Fruit fly (Drosophila melanogaster): ENCODE measurements around the gene mfr.
A peak's percentile ranks its signal among the peaks of the same experiment; 100 is the strongest.

mfr gene

DNA sequence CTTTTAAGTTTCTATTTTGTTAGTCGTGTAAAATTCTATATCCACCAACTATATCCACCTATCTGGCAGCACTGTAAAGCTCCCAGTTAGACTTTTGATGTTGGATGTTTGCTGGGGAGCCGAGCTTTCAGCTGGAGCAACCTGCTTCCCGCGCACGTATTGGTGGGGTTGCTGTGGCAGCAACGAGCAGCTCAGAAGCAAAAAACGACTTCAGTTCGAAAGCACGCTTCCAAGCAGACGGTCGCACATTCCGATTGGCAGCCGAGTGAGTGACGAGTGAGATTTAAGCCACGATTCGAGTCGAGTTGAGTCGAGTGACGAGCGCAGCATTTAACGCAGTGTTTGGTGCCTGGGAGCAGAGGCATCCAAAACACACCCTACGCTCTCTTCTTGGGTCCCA, at the start of gene mfr, which contains the start of gene Tsp66E:
mfr (minus strand) TSS at position 340 of the 400 bp plus-strand sequence.
Tsp66E (plus strand) TSS at position 168 of the 400 bp plus-strand sequence.
- peak; percentile 35 for TF ChIP-seq br (GFP tag; optimal IDR thresholded peaks at IDR 0.05)
- peak; percentile 13 for TF ChIP-seq rgr (GFP tag; optimal IDR thresholded peaks at IDR 0.05)
- peak; percentile 1 for TF ChIP-seq woc (GFP tag; optimal IDR thresholded peaks at IDR 0.05)
- no peak for TF ChIP-seq OdsH (GFP tag; optimal IDR thresholded peaks at IDR 0.05)
- TF ChIP-seq dl (GFP tag; optimal IDR thresholded peaks at IDR 0.05; ENCODE audit: insufficient read depth in 1 of 2, partially characterized antibody in 2 of 2): peak in 1 of 2 experiments; percentile 30
- TF ChIP-seq ey (GFP tag; optimal IDR thresholded peaks at IDR 0.05): peak; percentile 0
- TF ChIP-seq fru (GFP tag; optimal IDR thresholded peaks at IDR 0.05): peak; percentile 39
- peak; percentile 39 for TF ChIP-seq Vsx2 (GFP tag; optimal IDR thresholded peaks at IDR 0.05; ENCODE audit: partially characterized antibody)
- no peak for TF ChIP-seq usp (GFP tag; optimal IDR thresholded peaks at IDR 0.05)
- peak; percentile 40 for TF ChIP-seq h (GFP tag; optimal IDR thresholded peaks at IDR 0.05)
- TF ChIP-seq HLH106 (tag; optimal IDR thresholded peaks at IDR 0.05): no peak
- TF ChIP-seq Jra (GFP tag; optimal IDR thresholded peaks at IDR 0.05): peak; percentile 26
- TF ChIP-seq Dif (GFP tag; optimal IDR thresholded peaks at IDR 0.05; ENCODE audit: partially characterized antibody): peak; percentile 62

- TF ChIP-seq Abd-B (GFP tag; optimal IDR thresholded peaks at IDR 0.05): no peak
- TF ChIP-seq Mio (GFP tag; optimal IDR thresholded peaks at IDR 0.05): no peak
- TF ChIP-seq CG32264 (GFP tag; optimal IDR thresholded peaks at IDR 0.05): no peak
- TF ChIP-seq Dif (GFP tag; optimal IDR thresholded peaks at IDR 0.05; ENCODE audit: partially characterized antibody): no peak
- no peak for TF ChIP-seq N (GFP tag; optimal IDR thresholded peaks at IDR 0.05)
- TF ChIP-seq Hnf4 (GFP tag; optimal IDR thresholded peaks at IDR 0.05): no peak
- TF ChIP-seq lola (GFP tag; optimal IDR thresholded peaks at IDR 0.05): no peak
- TF ChIP-seq Dfd (GFP tag; optimal IDR thresholded peaks at IDR 0.05): no peak
These were observed 46.1 kb upstream of the mfr start, which contains the start of gene CG13313 for dm6 chr3L:8958557-8958956. Gene CG13313 (plus strand): TSS chr3L:8958857.

- TF ChIP-seq Sp1 (GFP tag; optimal IDR thresholded peaks at IDR 0.05): no peak
- no peak for TF ChIP-seq usp (GFP tag; optimal IDR thresholded peaks at IDR 0.05)
- TF ChIP-seq dmrt93B (GFP tag; optimal IDR thresholded peaks at IDR 0.05): no peak
- TF ChIP-seq CG32264 (GFP tag; optimal IDR thresholded peaks at IDR 0.05): no peak
- no peak for TF ChIP-seq Dfd (GFP tag; optimal IDR thresholded peaks at IDR 0.05)
- no peak for TF ChIP-seq foxo (GFP tag; optimal IDR thresholded peaks at IDR 0.05)
- no peak for TF ChIP-seq HLH106 (tag; optimal IDR thresholded peaks at IDR 0.05)
- TF ChIP-seq lola (GFP tag; optimal IDR thresholded peaks at IDR 0.05): no peak
- TF ChIP-seq Hnf4 (GFP tag; optimal IDR thresholded peaks at IDR 0.05): no peak
- no peak for TF ChIP-seq sv (GFP tag; optimal IDR thresholded peaks at IDR 0.05)
- TF ChIP-seq GATAd (GFP tag; optimal IDR thresholded peaks at IDR 0.05): no peak
- TF ChIP-seq br (GFP tag; optimal IDR thresholded peaks at IDR 0.05): no peak
- no peak for TF ChIP-seq psq (GFP tag; optimal IDR thresholded peaks at IDR 0.05)
- TF ChIP-seq dsf (GFP tag; optimal IDR thresholded peaks at IDR 0.05; ENCODE audit: borderline replicate concordance): no peak
- no peak for TF ChIP-seq pan (optimal IDR thresholded peaks at IDR 0.05)
- no peak for TF ChIP-seq Mio (GFP tag; optimal IDR thresholded peaks at IDR 0.05)
These were observed 44.2 kb upstream of the mfr start, which contains the start of gene mRpL12 for dm6 chr3L:8956669-8957068. Gene mRpL12 (plus strand): TSS chr3L:8956791.

DNA sequence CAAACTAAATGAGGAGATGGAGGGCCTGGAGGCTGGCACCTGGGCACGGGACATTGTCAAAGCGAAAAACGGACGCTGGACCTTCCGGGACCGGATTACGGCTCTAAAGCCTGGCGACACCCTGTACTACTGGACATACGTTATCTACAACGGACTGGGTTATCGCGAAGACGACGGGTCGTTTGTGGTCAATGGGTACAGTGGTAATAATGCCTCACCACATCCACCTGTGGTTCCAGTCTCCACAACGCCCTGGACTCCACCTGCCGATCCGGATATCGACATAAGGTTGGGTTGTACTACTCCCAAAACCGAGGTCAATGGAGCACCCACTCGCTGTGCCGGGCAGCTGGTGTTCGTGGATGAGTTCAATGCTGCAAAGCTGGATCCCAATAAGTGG, 42.7 kb upstream of the mfr start:
- TF ChIP-seq Myc (optimal IDR thresholded peaks at IDR 0.05) (no peak), Rel (GFP tag; optimal IDR thresholded peaks at IDR 0.05) (no peak), Rel (tag; optimal IDR thresholded peaks at IDR 0.05) (no peak), Hr83 (GFP tag; optimal IDR thresholded peaks at IDR 0.05; ENCODE audit: poor library complexity, severe bottlenecking) (no peak), dl (GFP tag; optimal IDR thresholded peaks at IDR 0.05; ENCODE audit: insufficient read depth in 1 of 2, partially characterized antibody in 2 of 2) (no peak), h (GFP tag; optimal IDR thresholded peaks at IDR 0.05) (no peak), brk (GFP tag; optimal IDR thresholded peaks at IDR 0.05) (no peak), Vsx2 (GFP tag; optimal IDR thresholded peaks at IDR 0.05; ENCODE audit: partially characterized antibody) (no peak), usp (GFP tag; optimal IDR thresholded peaks at IDR 0.05) (no peak), Sp1 (GFP tag; optimal IDR thresholded peaks at IDR 0.05) (no peak), rgr (GFP tag; optimal IDR thresholded peaks at IDR 0.05) (no peak)

dm6 chr3L:8954648-8955033, 42.2 kb upstream of the mfr start, which contains the start of gene GNBP3:
Gene GNBP3 (plus strand): TSS chr3L:8955021.
- TF ChIP-seq Rel (GFP tag; optimal IDR thresholded peaks at IDR 0.05) (peak; percentile 93), Rel (tag; optimal IDR thresholded peaks at IDR 0.05) (peak; percentile 96), tai (GFP tag; optimal IDR thresholded peaks at IDR 0.05) (no peak), GATAd (GFP tag; optimal IDR thresholded peaks at IDR 0.05) (peak; percentile 3), Mio (GFP tag; optimal IDR thresholded peaks at IDR 0.05) (no peak), br (GFP tag; optimal IDR thresholded peaks at IDR 0.05) (peak; percentile 91), foxo (GFP tag; optimal IDR thresholded peaks at IDR 0.05) (peak in 1 of 2 experiments; percentile 96), HLH106 (tag; optimal IDR thresholded peaks at IDR 0.05) (peak; percentile 93), fru (GFP tag; optimal IDR thresholded peaks at IDR 0.05) (peak; percentile 60), h (GFP tag; optimal IDR thresholded peaks at IDR 0.05) (peak; percentile 95), dl (GFP tag; optimal IDR thresholded peaks at IDR 0.05; ENCODE audit: insufficient read depth in 1 of 2, partially characterized antibody in 2 of 2) (no peak), Myc (optimal IDR thresholded peaks at IDR 0.05) (no peak), Abd-B (GFP tag; optimal IDR thresholded peaks at IDR 0.05) (no peak), Sp1 (GFP tag; optimal IDR thresholded peaks at IDR 0.05) (peak; percentile 96), woc (GFP tag; optimal IDR thresholded peaks at IDR 0.05) (no peak), Hr83 (GFP tag; optimal IDR thresholded peaks at IDR 0.05; ENCODE audit: poor library complexity, severe bottlenecking) (peak; percentile 48), jim (GFP tag; optimal IDR thresholded peaks at IDR 0.05) (peak; percentile 10), pan (optimal IDR thresholded peaks at IDR 0.05) (no peak), CG32264 (GFP tag; optimal IDR thresholded peaks at IDR 0.05) (peak; percentile 72), lola (GFP tag; optimal IDR thresholded peaks at IDR 0.05) (no peak), N (GFP tag; optimal IDR thresholded peaks at IDR 0.05) (no peak), Dif (GFP tag; optimal IDR thresholded peaks at IDR 0.05; ENCODE audit: partially characterized antibody) (peak; percentile 46), usp (GFP tag; optimal IDR thresholded peaks at IDR 0.05) (no peak), dmrt93B (GFP tag; optimal IDR thresholded peaks at IDR 0.05) (peak; percentile 86), Hr78 (GFP tag; optimal IDR thresholded peaks at IDR 0.05) (no peak), dsf (GFP tag; optimal IDR thresholded peaks at IDR 0.05; ENCODE audit: borderline replicate concordance) (no peak), OdsH (GFP tag; optimal IDR thresholded peaks at IDR 0.05) (peak; percentile 92), Vsx2 (GFP tag; optimal IDR thresholded peaks at IDR 0.05; ENCODE audit: partially characterized antibody) (peak; percentile 42), Jra (GFP tag; optimal IDR thresholded peaks at IDR 0.05) (no peak), sv (GFP tag; optimal IDR thresholded peaks at IDR 0.05) (no peak)
